Comparison of ENCODE assay signal across 1 fruit fly cellular context in the genomic region with DNA sequence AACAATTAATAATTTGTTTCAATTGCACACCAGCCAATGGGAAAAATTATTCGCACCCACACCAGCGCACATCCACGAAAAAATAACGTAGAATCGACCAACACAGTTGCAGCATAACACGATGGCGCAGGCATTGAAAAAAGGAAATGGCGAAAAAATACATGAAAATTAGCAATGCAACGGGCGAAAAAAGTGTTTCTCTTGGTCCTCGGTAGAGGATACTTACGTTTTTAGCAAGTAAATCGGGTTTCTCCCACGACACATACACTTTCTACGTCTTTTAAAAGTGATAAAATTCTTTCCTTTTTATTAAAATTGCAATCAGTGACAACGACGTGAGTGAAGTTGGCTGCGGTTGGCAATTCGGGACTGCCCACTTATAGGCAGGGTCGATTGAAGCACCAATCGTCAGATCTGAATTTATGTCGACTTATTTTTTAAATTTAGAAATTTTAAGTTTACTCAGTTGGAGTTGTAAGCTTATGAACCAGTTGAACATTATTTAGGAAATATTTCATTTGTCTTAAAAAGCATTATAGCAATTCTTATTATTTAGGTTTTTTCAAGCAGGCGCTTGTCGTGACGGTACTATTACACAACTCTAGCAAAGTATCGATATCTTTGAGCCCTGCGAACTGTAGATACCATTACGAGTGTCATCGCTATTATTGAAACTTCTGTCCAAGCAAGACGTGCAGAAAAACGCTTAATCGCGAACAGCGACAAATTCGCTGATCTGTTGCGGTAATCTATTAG.
A peak's percentile ranks its signal among the peaks of the same experiment; 100 is the strongest.
TF ChIP-seq lines count a peak whose summit lies in the region.

A gene (minus strand): TSS at position 352 of the 756 bp plus-strand sequence.
A gene (plus strand): TSS at position 661 of the 756 bp plus-strand sequence.

TF ChIP-seq in whole organism, embryonic, 481 proteins besides CTCF, POLR2A, EP300 and RAD21 (continued from another document and continues in another):
- TF ChIP-seq kay (GFP tag; optimal IDR thresholded peaks at IDR 0.05; lab: Kevin White, UChicago), result peak; percentile 80
- peak; percentile 91 to 95 for TF ChIP-seq chif (GFP tag; optimal IDR thresholded peaks at IDR 0.05; lab: Kevin White, UChicago)
- TF ChIP-seq CG13894 (tag; optimal IDR thresholded peaks at IDR 0.05; lab: Kevin White, UChicago), result peak; percentile 91
- TF ChIP-seq bbx (GFP tag; IDR thresholded peaks at IDR 0.05; lab: Robert Waterston, UW; ENCODE audit: partially characterized antibody), result peak; percentile 64
- TF ChIP-seq CG6854 (GFP tag; optimal IDR thresholded peaks at IDR 0.05; lab: Kevin White, UChicago), result peak; percentile 90
- peak; percentile 89 for TF ChIP-seq CG30020 (tag; optimal IDR thresholded peaks at IDR 0.05; lab: Kevin White, UChicago)
- peak; percentile 66 for TF ChIP-seq CG17612 (GFP tag; IDR thresholded peaks at IDR 0.05; lab: Robert Waterston, UW)
- TF ChIP-seq Ets65A (GFP tag; lab: Kevin White, UChicago), result peak; percentile 100
- TF ChIP-seq Hsf (GFP tag; optimal IDR thresholded peaks at IDR 0.05; lab: Kevin White, UChicago), result peak; percentile 95
- peak; percentile 96 for TF ChIP-seq mirr (GFP tag; optimal IDR thresholded peaks at IDR 0.05; lab: Kevin White, UChicago)
- TF ChIP-seq CG6654 (GFP tag; optimal IDR thresholded peaks at IDR 0.05; lab: Kevin White, UChicago), result peak; percentile 76
- TF ChIP-seq dimm (GFP tag; IDR thresholded peaks at IDR 0.05; lab: Robert Waterston, UW), result peak; percentile 64; the same call in 1 of the 2 replicates
- TF ChIP-seq sens (GFP tag; lab: Kevin White, UChicago), result peak; percentile 99
- peak; percentile 75 for TF ChIP-seq CG12769 (tag; optimal IDR thresholded peaks at IDR 0.05; lab: Kevin White, UChicago)
- TF ChIP-seq hkb (optimal IDR thresholded peaks at IDR 0.05; lab: Kevin White, UChicago), result peak; percentile 25
- peak; percentile 86 for TF ChIP-seq hkb (GFP tag; IDR thresholded peaks at IDR 0.05; lab: Robert Waterston, UW)
- TF ChIP-seq chm (GFP tag; IDR thresholded peaks at IDR 0.05; lab: Robert Waterston, UW), result peak; percentile 90
- peak; percentile 75 for TF ChIP-seq CG31388 (GFP tag; optimal IDR thresholded peaks at IDR 0.05; lab: Kevin White, UChicago)
- TF ChIP-seq CG8359 (GFP tag; optimal IDR thresholded peaks at IDR 0.05; lab: Kevin White, UChicago; ENCODE audit: borderline replicate concordance), result peak; percentile 81
- peak; percentile 80 for TF ChIP-seq CG5180 (GFP tag; optimal IDR thresholded peaks at IDR 0.05; lab: Kevin White, UChicago)
- TF ChIP-seq CG7963 (GFP tag; IDR thresholded peaks at IDR 0.05; lab: Robert Waterston, UW; ENCODE audit: partially characterized antibody), result no peak; the same call in 2 of the 3 replicates
- peak; percentile 78 for TF ChIP-seq org-1 (GFP tag; optimal IDR thresholded peaks at IDR 0.05; lab: Kevin White, UChicago)
- TF ChIP-seq CG18599 (GFP tag; optimal IDR thresholded peaks at IDR 0.05; lab: Kevin White, UChicago), result peak; percentile 94
- TF ChIP-seq ara (GFP tag; IDR thresholded peaks at IDR 0.05; lab: Robert Waterston, UW), result peak; percentile 76
- peak; percentile 94 for TF ChIP-seq CG30403 (GFP tag; optimal IDR thresholded peaks at IDR 0.05; lab: Kevin White, UChicago)
- peak; percentile 85 for TF ChIP-seq CG31224 (GFP tag; IDR thresholded peaks at IDR 0.05; lab: Robert Waterston, UW)
- TF ChIP-seq pzg (GFP tag; optimal IDR thresholded peaks at IDR 0.05; lab: Kevin White, UChicago), result peak; percentile 86
- TF ChIP-seq CHES-1-like (GFP tag; optimal IDR thresholded peaks at IDR 0.05; lab: Kevin White, UChicago), result peak; percentile 95
- peak; percentile 88 for TF ChIP-seq ttk (GFP tag; IDR thresholded peaks at IDR 0.05; lab: Robert Waterston, UW)
- TF ChIP-seq CG7271 (tag; optimal IDR thresholded peaks at IDR 0.05; lab: Kevin White, UChicago), result peak; percentile 89
- TF ChIP-seq CG17328 (GFP tag; IDR thresholded peaks at IDR 0.05; lab: Robert Waterston, UW), result peak; percentile 89
- TF ChIP-seq bcd (GFP tag; optimal IDR thresholded peaks at IDR 0.05; lab: Kevin White, UChicago), result peak; percentile 96
- TF ChIP-seq ERR (GFP tag; optimal IDR thresholded peaks at IDR 0.05; lab: Kevin White, UChicago), result peak; percentile 85
- peak in 1 of 3 experiments; percentile 60 for TF ChIP-seq Stat92E (GFP tag; optimal IDR thresholded peaks at IDR 0.05; lab: Kevin White, UChicago)
- peak; percentile 88 for TF ChIP-seq trh (GFP tag; optimal IDR thresholded peaks at IDR 0.05; lab: Kevin White, UChicago)
- peak; percentile 87 for TF ChIP-seq disco-r (GFP tag; optimal IDR thresholded peaks at IDR 0.05; lab: Kevin White, UChicago)
- TF ChIP-seq CG4328 (GFP tag; optimal IDR thresholded peaks at IDR 0.05; lab: Kevin White, UChicago), result peak; percentile 97
- peak; percentile 85 for TF ChIP-seq kah (GFP tag; optimal IDR thresholded peaks at IDR 0.05; lab: Kevin White, UChicago)
- TF ChIP-seq gsb-n (tag; optimal IDR thresholded peaks at IDR 0.05; lab: Kevin White, UChicago), result peak; percentile 82
- TF ChIP-seq B-H2 (GFP tag; optimal IDR thresholded peaks at IDR 0.05; lab: Kevin White, UChicago), result peak; percentile 97
- peak; percentile 72 for TF ChIP-seq wor (GFP tag; IDR thresholded peaks at IDR 0.05; lab: Robert Waterston, UW)
- peak; percentile 87 for TF ChIP-seq lbe (GFP tag; optimal IDR thresholded peaks at IDR 0.05; lab: Kevin White, UChicago)
- peak; percentile 97 for TF ChIP-seq NC2β (GFP tag; optimal IDR thresholded peaks at IDR 0.05; lab: Kevin White, UChicago)
- TF ChIP-seq lov (optimal IDR thresholded peaks at IDR 0.05; lab: Kevin White, UChicago), result no peak
- peak; percentile 92 for TF ChIP-seq lov (GFP tag; IDR thresholded peaks at IDR 0.05; lab: Robert Waterston, UW)
- TF ChIP-seq CG9932 (GFP tag; IDR thresholded peaks at IDR 0.05; lab: Robert Waterston, UW), result peak; percentile 93
- peak; percentile 71 for TF ChIP-seq CG7357 (GFP tag; IDR thresholded peaks at IDR 0.05; lab: Robert Waterston, UW)
- peak; percentile 95 for TF ChIP-seq CG9876 (GFP tag; optimal IDR thresholded peaks at IDR 0.05; lab: Kevin White, UChicago)
- peak; percentile 81 for TF ChIP-seq D19B (GFP tag; optimal IDR thresholded peaks at IDR 0.05; lab: Kevin White, UChicago)
- peak; percentile 86 for TF ChIP-seq CG14014 (GFP tag; IDR thresholded peaks at IDR 0.05; lab: Robert Waterston, UW)
- TF ChIP-seq CG11093 (GFP tag; IDR thresholded peaks at IDR 0.05; lab: Robert Waterston, UW), result peak; percentile 79
- TF ChIP-seq CG14710 (tag; optimal IDR thresholded peaks at IDR 0.05; lab: Kevin White, UChicago), result peak; percentile 95
- TF ChIP-seq MESR4 (GFP tag; optimal IDR thresholded peaks at IDR 0.05; lab: Kevin White, UChicago), result peak; percentile 93
- TF ChIP-seq CG18764 (GFP tag; optimal IDR thresholded peaks at IDR 0.05; lab: Kevin White, UChicago), result peak; percentile 89
- no peak for TF ChIP-seq cad (GFP tag; optimal IDR thresholded peaks at IDR 0.05; lab: Kevin White, UChicago)
- peak; percentile 67; the same call in 1 of the 2 replicates for TF ChIP-seq MBD-R2 (GFP tag; IDR thresholded peaks at IDR 0.05; lab: Robert Waterston, UW)
- peak; percentile 84 for TF ChIP-seq Oli (tag; optimal IDR thresholded peaks at IDR 0.05; lab: Kevin White, UChicago)
- TF ChIP-seq D19A (tag; optimal IDR thresholded peaks at IDR 0.05; lab: Kevin White, UChicago), result peak; percentile 69
- TF ChIP-seq crc (GFP tag; optimal IDR thresholded peaks at IDR 0.05; lab: Kevin White, UChicago), result peak; percentile 86
- TF ChIP-seq Asciz (GFP tag; optimal IDR thresholded peaks at IDR 0.05; lab: Kevin White, UChicago), result peak; percentile 90
- TF ChIP-seq CG6272 (GFP tag; IDR thresholded peaks at IDR 0.05; lab: Robert Waterston, UW), result peak; percentile 91
- TF ChIP-seq CG6813 (GFP tag; optimal IDR thresholded peaks at IDR 0.05; lab: Kevin White, UChicago), result peak; percentile 85
- TF ChIP-seq CG2120 (GFP tag; optimal IDR thresholded peaks at IDR 0.05; lab: Kevin White, UChicago), result peak; percentile 93
- TF ChIP-seq HLH3B (GFP tag; IDR thresholded peaks at IDR 0.05; lab: Robert Waterston, UW), result peak; percentile 85
- TF ChIP-seq CG6765 (GFP tag; optimal IDR thresholded peaks at IDR 0.05; lab: Kevin White, UChicago), result peak; percentile 97
- TF ChIP-seq HmgD (GFP tag; optimal IDR thresholded peaks at IDR 0.05; lab: Kevin White, UChicago), result peak; percentile 84
- TF ChIP-seq dmrt11E (tag; optimal IDR thresholded peaks at IDR 0.05; lab: Kevin White, UChicago), result peak; percentile 85
- peak; percentile 83 for TF ChIP-seq CG11247 (GFP tag; IDR thresholded peaks at IDR 0.05; lab: Robert Waterston, UW)
- TF ChIP-seq CG42726 (GFP tag; IDR thresholded peaks at IDR 0.05; lab: Robert Waterston, UW; ENCODE audit: partially characterized antibody), result peak; percentile 65
- peak; percentile 94 for TF ChIP-seq CG9609 (GFP tag; optimal IDR thresholded peaks at IDR 0.05; lab: Kevin White, UChicago)
- peak; percentile 99 for TF ChIP-seq CG2116 (GFP tag; optimal IDR thresholded peaks at IDR 0.05; lab: Kevin White, UChicago)
- peak; percentile 92 for TF ChIP-seq sqz (GFP tag; optimal IDR thresholded peaks at IDR 0.05; lab: Kevin White, UChicago)
- TF ChIP-seq CG10462 (GFP tag; optimal IDR thresholded peaks at IDR 0.05; lab: Kevin White, UChicago), result peak; percentile 79
- TF ChIP-seq HLH4C (GFP tag; IDR thresholded peaks at IDR 0.05; lab: Robert Waterston, UW; ENCODE audit: partially characterized antibody), result peak; percentile 75
- peak; percentile 93 for TF ChIP-seq CG11085 (GFP tag; IDR thresholded peaks at IDR 0.05; lab: Robert Waterston, UW)
- TF ChIP-seq Myb (GFP tag; optimal IDR thresholded peaks at IDR 0.05; lab: Kevin White, UChicago), result peak; percentile 83
- TF ChIP-seq Scr (GFP tag; IDR thresholded peaks at IDR 0.05; lab: Robert Waterston, UW; ENCODE audit: partially characterized antibody), result peak; percentile 91
- peak; percentile 72 for TF ChIP-seq CG5953 (GFP tag; IDR thresholded peaks at IDR 0.05; lab: Robert Waterston, UW)
- TF ChIP-seq CG10147 (GFP tag; optimal IDR thresholded peaks at IDR 0.05; lab: Kevin White, UChicago), result peak; percentile 90
- peak; percentile 98 for TF ChIP-seq CG13775 (GFP tag; optimal IDR thresholded peaks at IDR 0.05; lab: Kevin White, UChicago)
- TF ChIP-seq pfk (GFP tag; optimal IDR thresholded peaks at IDR 0.05; lab: Kevin White, UChicago), result peak; percentile 84
- peak; percentile 92 for TF ChIP-seq CoRest (tag; optimal IDR thresholded peaks at IDR 0.05; lab: Kevin White, UChicago)
- TF ChIP-seq Eip74EF (GFP tag; optimal IDR thresholded peaks at IDR 0.05; lab: Kevin White, UChicago), result peak in 1 of 2 experiments; percentile 76
- TF ChIP-seq CG13123 (GFP tag; optimal IDR thresholded peaks at IDR 0.05; lab: Kevin White, UChicago), result peak; percentile 100
- TF ChIP-seq CG2199 (GFP tag; IDR thresholded peaks at IDR 0.05; lab: Robert Waterston, UW), result peak; percentile 79; the same call in 2 of the 3 replicates
- peak; percentile 92 for TF ChIP-seq pum (GFP tag; optimal IDR thresholded peaks at IDR 0.05; lab: Kevin White, UChicago)
- TF ChIP-seq tup (GFP tag; optimal IDR thresholded peaks at IDR 0.05; lab: Kevin White, UChicago), result peak; percentile 86
- peak; percentile 78 for TF ChIP-seq CG31365 (tag; optimal IDR thresholded peaks at IDR 0.05; lab: Kevin White, UChicago)
- TF ChIP-seq Atf3 (GFP tag; optimal IDR thresholded peaks at IDR 0.05; lab: Kevin White, UChicago), result peak; percentile 90
- peak; percentile 87 for TF ChIP-seq eyg (GFP tag; optimal IDR thresholded peaks at IDR 0.05; lab: Kevin White, UChicago)
- TF ChIP-seq tgo (GFP tag; IDR thresholded peaks at IDR 0.05; lab: Robert Waterston, UW), result peak; percentile 86
- TF ChIP-seq Ssrp (tag; optimal IDR thresholded peaks at IDR 0.05; lab: Kevin White, UChicago), result peak; percentile 79
- peak; percentile 91 for TF ChIP-seq CG4707 (GFP tag; optimal IDR thresholded peaks at IDR 0.05; lab: Kevin White, UChicago)
- TF ChIP-seq vfl (GFP tag; optimal IDR thresholded peaks at IDR 0.05; lab: Kevin White, UChicago), result peak; percentile 88
- TF ChIP-seq CG13424 (tag; optimal IDR thresholded peaks at IDR 0.05; lab: Kevin White, UChicago), result peak; percentile 89
- TF ChIP-seq CG11456 (GFP tag; IDR thresholded peaks at IDR 0.05; lab: Robert Waterston, UW), result peak; percentile 96
- TF ChIP-seq usp (GFP tag; optimal IDR thresholded peaks at IDR 0.05; lab: Kevin White, UChicago), result no peak
- TF ChIP-seq ro (GFP tag; IDR thresholded peaks at IDR 0.05; lab: Robert Waterston, UW), result peak; percentile 47; the same call in 1 of the 2 replicates
- TF ChIP-seq CG8290 (GFP tag; optimal IDR thresholded peaks at IDR 0.05; lab: Kevin White, UChicago), result peak; percentile 79
- peak; percentile 79 to 95 for TF ChIP-seq CG8290 (tag; optimal IDR thresholded peaks at IDR 0.05; lab: Kevin White, UChicago)
- TF ChIP-seq CG18476 (GFP tag; optimal IDR thresholded peaks at IDR 0.05; lab: Kevin White, UChicago), result peak; percentile 91
- TF ChIP-seq CG4820 (GFP tag; optimal IDR thresholded peaks at IDR 0.05; lab: Kevin White, UChicago), result peak; percentile 88
- TF ChIP-seq CG3163 (GFP tag; optimal IDR thresholded peaks at IDR 0.05; lab: Kevin White, UChicago), result peak; percentile 81
- peak; percentile 93 for TF ChIP-seq CG8089 (GFP tag; optimal IDR thresholded peaks at IDR 0.05; lab: Kevin White, UChicago)
- TF ChIP-seq MTF-1 (GFP tag; optimal IDR thresholded peaks at IDR 0.05; lab: Kevin White, UChicago; ENCODE audit: borderline replicate concordance), result peak; percentile 96
- TF ChIP-seq trem (tag; optimal IDR thresholded peaks at IDR 0.05; lab: Kevin White, UChicago), result peak; percentile 100
- peak; percentile 82; the same call in 2 of the 3 replicates for TF ChIP-seq otp (GFP tag; IDR thresholded peaks at IDR 0.05; lab: Robert Waterston, UW)
- TF ChIP-seq CG1832 (GFP tag; optimal IDR thresholded peaks at IDR 0.05; lab: Kevin White, UChicago), result no peak
- TF ChIP-seq NC2α (GFP tag; optimal IDR thresholded peaks at IDR 0.05; lab: Kevin White, UChicago), result peak; percentile 88
- peak; percentile 98 for TF ChIP-seq CG10543 (GFP tag; optimal IDR thresholded peaks at IDR 0.05; lab: Kevin White, UChicago)
- TF ChIP-seq CG32772 (GFP tag; IDR thresholded peaks at IDR 0.05; lab: Robert Waterston, UW), result peak; percentile 88
- peak; percentile 95 for TF ChIP-seq fu2 (GFP tag; optimal IDR thresholded peaks at IDR 0.05; lab: Kevin White, UChicago)
- TF ChIP-seq Hr51 (GFP tag; optimal IDR thresholded peaks at IDR 0.05; lab: Kevin White, UChicago), result peak; percentile 86 to 95
- TF ChIP-seq sd (tag; optimal IDR thresholded peaks at IDR 0.05; lab: Kevin White, UChicago), result peak; percentile 77
- peak; percentile 99 for TF ChIP-seq Opbp (GFP tag; IDR thresholded peaks at IDR 0.05; lab: Robert Waterston, UW; ENCODE audit: partially characterized antibody)
- peak; percentile 72 for TF ChIP-seq esg (GFP tag; conservative IDR thresholded peaks at IDR 0.05; lab: Robert Waterston, UW)
- peak; percentile 86 for TF ChIP-seq Atf6 (GFP tag; IDR thresholded peaks at IDR 0.05; lab: Robert Waterston, UW)
- peak; percentile 88 for TF ChIP-seq dysf (GFP tag; IDR thresholded peaks at IDR 0.05; lab: Robert Waterston, UW)
- peak; percentile 88 for TF ChIP-seq al (GFP tag; IDR thresholded peaks at IDR 0.05; lab: Robert Waterston, UW)
